Fruit fly (Drosophila melanogaster): ENCODE data around the gene CG31145.

DNA sequence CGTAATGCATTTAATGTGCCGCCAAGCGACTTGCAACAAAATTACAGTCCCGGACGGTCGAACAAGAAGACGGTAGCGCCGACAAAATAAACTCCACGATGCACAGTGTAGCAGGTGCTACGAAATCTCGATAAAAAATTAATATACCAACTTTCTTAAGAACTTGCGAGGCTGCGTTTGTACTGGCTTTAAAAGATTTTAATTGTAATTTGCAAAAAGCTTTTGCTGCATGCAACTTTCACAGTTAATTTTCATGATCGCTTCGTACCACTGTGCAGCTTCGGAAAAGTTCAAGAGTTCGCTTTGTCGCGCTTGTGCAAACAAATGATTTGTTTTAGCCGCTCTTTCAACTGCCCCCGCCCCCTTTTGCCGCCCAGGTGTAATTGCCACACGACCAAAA, 23.3 kb downstream of the CG31145 start:
- TF ChIP-seq topi (GFP tag; optimal IDR thresholded peaks at IDR 0.05) (peak; percentile 74), acj6 (GFP tag; optimal IDR thresholded peaks at IDR 0.05) (peak; percentile 84), esn (GFP tag; optimal IDR thresholded peaks at IDR 0.05) (peak; percentile 70), OdsH (GFP tag; optimal IDR thresholded peaks at IDR 0.05) (peak; percentile 88)

Measured in whole organism, prepupa.